Worm (Caenorhabditis elegans): ENCODE results near the gene C17H12.5.

ce11 chrIV:6836769-6837168 is 19.3 kb upstream of the C17H12.5 start:
- no peak for TF ChIP-seq ama-1 (optimal IDR thresholded peaks at IDR 0.05)
- no peak for TF ChIP-seq tbx-11 (GFP tag; IDR thresholded peaks at IDR 0.05)
- TF ChIP-seq aly-1 (tag; optimal IDR thresholded peaks at IDR 0.05): no peak

All from whole organism, early embryonic.